Worm (Caenorhabditis elegans) whole organism, young adult: Measurements from ENCODE around the gene cpg-23.

Experiments
- B0035.1 ChIP-seq: sonication (generic microtip); optimal IDR thresholded peaks from 2 replicates; lab custom pipeline; 2016; ENCODE audit warnings: missing genetic modification characterization, mild to moderate bottlenecking, missing compliant biosample characterization, missing genotype, missing genetic modification reagents
- F10E7.11 ChIP-seq: sonication (generic microtip); optimal IDR thresholded peaks from 2 replicates; lab custom pipeline; 2017; ENCODE audit warnings: mild to moderate bottlenecking, missing genetic modification characterization, moderate library complexity, missing compliant biosample characterization
- F22D6.2 ChIP-seq: sonication (generic microtip); optimal IDR thresholded peaks from 2 replicates; lab custom pipeline; 2016; ENCODE audit warnings: mild to moderate bottlenecking, missing genetic modification characterization, missing compliant biosample characterization
- F57C9.4 ChIP-seq: sonication (generic microtip); optimal IDR thresholded peaks from 2 replicates; lab custom pipeline; 2017; ENCODE audit warnings: mild to moderate bottlenecking, missing genetic modification characterization, missing compliant biosample characterization
- K11D2.4 ChIP-seq: fragments of 200-800 bp; sonication (Bioruptor generic); IDR thresholded peaks from 2 replicates; pipeline ENCODE4 v1.3.6; 2022; ENCODE audit warnings: missing genetic modification reagents, missing genetic modification characterization, missing compliant biosample characterization
- K12H6.12 ChIP-seq: fragments of 200-800 bp; sonication (Bioruptor generic); optimal IDR thresholded peaks from 2 replicates; lab custom pipeline; 2018; ENCODE audit warnings: mild to moderate bottlenecking, missing genetic modification characterization, missing compliant biosample characterization
- Y53F4B.3 ChIP-seq: fragments of 200-800 bp; sonication (Bioruptor generic); IDR thresholded peaks from 2 replicates; pipeline ENCODE4 v1.3.6; 2022; ENCODE audit warnings: missing genetic modification reagents, missing genetic modification characterization, missing compliant biosample characterization
- Y53G8AR.9 ChIP-seq: fragments of 200-800 bp; sonication (Bioruptor generic); conservative IDR thresholded peaks from 2 replicates; pipeline ENCODE4 v1.3.6; 2022; ENCODE audit warnings: missing genetic modification reagents, missing genetic modification characterization, missing compliant biosample characterization
- Y95B8A.8 ChIP-seq: fragments of 200-800 bp; sonication (Bioruptor generic); IDR thresholded peaks from 2 replicates; pipeline ENCODE4 v1.3.6; 2022; ENCODE audit warnings: missing genetic modification reagents, missing genetic modification characterization, missing compliant biosample characterization
- aptf-2 ChIP-seq: fragments of 200-800 bp; sonication (Bioruptor generic); conservative IDR thresholded peaks from 2 replicates; pipeline ENCODE4 v1.3.6; 2022; ENCODE audit warnings: missing genetic modification reagents, missing genetic modification characterization, missing compliant biosample characterization
- aptf-3 ChIP-seq: fragments of 200-800 bp; sonication (Bioruptor generic); IDR thresholded peaks from 2 replicates; pipeline ENCODE4 v1.3.6; 2022; ENCODE audit warnings: missing genetic modification characterization, missing compliant biosample characterization
- attf-3 ChIP-seq: fragments of 200-800 bp; sonication (Bioruptor generic); conservative IDR thresholded peaks from 2 replicates; pipeline ENCODE4 v1.3.6; 2022; ENCODE audit warnings: missing genetic modification reagents, missing genetic modification characterization, missing compliant biosample characterization
- attf-5 ChIP-seq: fragments of 200-800 bp; sonication (Bioruptor generic); optimal IDR thresholded peaks from 2 replicates; lab custom pipeline; 2018; ENCODE audit warnings: mild to moderate bottlenecking, missing genetic modification characterization, missing compliant biosample characterization
- cebp-1 ChIP-seq, 2 experiments: fragments of 200-800 bp in 1 of 2; sonication (Bioruptor generic) in 1 of 2; sonication (generic microtip) in 1 of 2; IDR thresholded peaks in 1 of 2; optimal IDR thresholded peaks in 1 of 2; 2 replicates each; pipeline versions ENCODE4 v1.3.6 to Lab custom; 2017 to 2022; ENCODE audit warnings: missing compliant biosample characterization in 2 of 2, missing genetic modification characterization in 2 of 2, mild to moderate bottlenecking in 1 of 2, missing genetic modification reagents in 1 of 2, moderate library complexity in 1 of 2
- ceh-40 ChIP-seq: fragments of 200-800 bp; sonication (Bioruptor generic); IDR thresholded peaks from 2 replicates; pipeline ENCODE4 v1.3.6; 2022; ENCODE audit warnings: missing genetic modification characterization, missing compliant biosample characterization
- ceh-91 ChIP-seq: fragments of 200-800 bp; sonication (Bioruptor generic); IDR thresholded peaks from 2 replicates; pipeline ENCODE4 v1.3.6; 2022; ENCODE audit warnings: missing genetic modification reagents, missing genetic modification characterization, missing compliant biosample characterization
- hrde-1 ChIP-seq: sonication (generic microtip); optimal IDR thresholded peaks from 2 replicates; lab custom pipeline; 2016; ENCODE audit warnings: missing genetic modification characterization, mild to moderate bottlenecking, missing compliant biosample characterization, moderate library complexity, missing genotype, missing genetic modification reagents, borderline replicate concordance
- lin-26 ChIP-seq: fragments of 200-800 bp; sonication (Bioruptor generic); IDR thresholded peaks from 2 replicates; pipeline ENCODE4 v1.3.6; 2022; ENCODE audit warnings: missing genetic modification reagents, missing genetic modification characterization, missing compliant biosample characterization
- lin-40 ChIP-seq: sonication (generic microtip); optimal IDR thresholded peaks from 2 replicates; lab custom pipeline; 2016; ENCODE audit warnings: missing genetic modification characterization, mild to moderate bottlenecking, missing compliant biosample characterization, missing genotype, missing genetic modification reagents
- lin-54 ChIP-seq: fragments of 200-800 bp; sonication (Bioruptor generic); optimal IDR thresholded peaks from 2 replicates; lab custom pipeline; 2018; ENCODE audit warnings: mild to moderate bottlenecking, missing genetic modification characterization, missing compliant biosample characterization
- madf-10 ChIP-seq: sonication (generic microtip); optimal IDR thresholded peaks from 2 replicates; lab custom pipeline; 2016; ENCODE audit warnings: mild to moderate bottlenecking, missing genetic modification characterization, missing compliant biosample characterization
- madf-3 ChIP-seq: fragments of 200-800 bp; sonication (Bioruptor generic); IDR thresholded peaks from 2 replicates; pipeline ENCODE4 v1.3.6; 2022; ENCODE audit warnings: missing genetic modification reagents, missing genetic modification characterization, missing compliant biosample characterization
- madf-8 ChIP-seq: fragments of 200-800 bp; sonication (Bioruptor generic); conservative IDR thresholded peaks from 2 replicates; pipeline ENCODE4 v1.3.6; 2022; ENCODE audit warnings: missing genetic modification reagents, missing genetic modification characterization, missing compliant biosample characterization
- mes-4 ChIP-seq: sonication (generic microtip); optimal IDR thresholded peaks from 2 replicates; lab custom pipeline; 2016; ENCODE audit warnings: missing genotype, missing genetic modification characterization, missing compliant biosample characterization
- mxl-1 ChIP-seq: sonication (generic microtip); optimal IDR thresholded peaks from 2 replicates; lab custom pipeline; 2016; ENCODE audit warnings: missing genetic modification characterization, missing compliant biosample characterization
- pbrm-1 ChIP-seq: fragments of 200-800 bp; sonication (Bioruptor generic); IDR thresholded peaks from 2 replicates; pipeline ENCODE4 v1.3.6; 2022; ENCODE audit warnings: missing genetic modification reagents, missing genetic modification characterization, missing compliant biosample characterization
- sdz-38 ChIP-seq: sonication (generic microtip); optimal IDR thresholded peaks from 2 replicates; lab custom pipeline; 2016; ENCODE audit warnings: missing genotype, missing genetic modification characterization, missing compliant biosample characterization
- snpc-1.3 ChIP-seq: sonication (generic microtip); optimal IDR thresholded peaks from 2 replicates; lab custom pipeline; 2017; ENCODE audit warnings: missing genetic modification characterization, mild to moderate bottlenecking, missing compliant biosample characterization, antibody characterized with exemption, moderate library complexity, missing genotype, missing genetic modification reagents; ENCODE audit not compliant: insufficient read depth
- snpc-3.4 ChIP-seq: sonication (generic microtip); optimal IDR thresholded peaks from 2 replicates; lab custom pipeline; 2017; ENCODE audit warnings: missing genetic modification characterization, mild to moderate bottlenecking, missing compliant biosample characterization, antibody characterized with exemption, moderate library complexity, missing genotype, missing genetic modification reagents
- snpc-4 ChIP-seq, 5 experiments: fragments of 150-350 bp in 1 of 5; sonication (generic microtip) in 4 of 5; optimal IDR thresholded peaks; 2 replicates each; lab custom pipeline; 2014 to 2018; ENCODE audit warnings: missing genetic modification characterization in 5 of 5, missing biosample characterization in 3 of 5, antibody characterized with exemption in 2 of 5, mild to moderate bottlenecking in 2 of 5, missing compliant biosample characterization in 2 of 5, missing genotype in 2 of 5, moderate library complexity in 2 of 5, missing genetic modification reagents in 1 of 5
- somi-1 ChIP-seq: fragments of 200-800 bp; sonication (Bioruptor generic); optimal IDR thresholded peaks from 2 replicates; lab custom pipeline; 2018; ENCODE audit warnings: mild to moderate bottlenecking, missing genetic modification characterization, missing compliant biosample characterization

Gene cpg-23

ce11 chrV:19189963-19190597 is 49.5 kb downstream of the cpg-23 start, which contains the start of the genes Y39B6A.3 and pph-5:
Gene Y39B6A.3 (minus strand): TSS chrV:19190013.
Gene pph-5 (plus strand): TSS chrV:19190547.
- TF ChIP-seq Y95B8A.8 (no peak), snpc-3.4 (tag; lab: Kevin White, UChicago) (peak; percentile 25), attf-3 (GFP tag; lab: Robert Waterston, UW) (peak; percentile 98), F10E7.11 (tag; lab: Kevin White, UChicago) (no peak), F57C9.4 (no peak), F22D6.2 (tag; lab: Kevin White, UChicago) (no peak), hrde-1 (tag; lab: Kevin White, UChicago) (no peak), lin-40 (tag; lab: Kevin White, UChicago) (peak; percentile 36), sdz-38 (tag; lab: Kevin White, UChicago) (no peak), aptf-2 (no peak), ceh-91 (GFP tag; lab: Robert Waterston, UW) (no peak), pbrm-1 (GFP tag; lab: Robert Waterston, UW) (no peak), lin-26 (GFP tag; lab: Robert Waterston, UW) (no peak), Y53F4B.3 (GFP tag; lab: Robert Waterston, UW) (no peak), madf-8 (GFP tag; lab: Robert Waterston, UW) (no peak), ceh-40 (GFP tag; lab: Robert Waterston, UW) (no peak), cebp-1 (GFP tag; IDR thresholded peaks at IDR 0.05; lab: Robert Waterston, UW) (no peak), cebp-1 (tag; optimal IDR thresholded peaks at IDR 0.05; lab: Kevin White, UChicago) (peak; percentile 2), snpc-1.3 (tag; lab: Kevin White, UChicago) (no peak), Y53G8AR.9 (no peak), K11D2.4 (0 out of 2 replicates have a peak, but pooled peaks have one; percentile 38), lin-54 (GFP tag; lab: Kevin White, UChicago) (no peak), B0035.1 (no peak), attf-5 (GFP tag; lab: Kevin White, UChicago) (peak; percentile 69), K12H6.12 (peak; percentile 31), madf-10 (tag; lab: Kevin White, UChicago) (no peak), somi-1 (GFP tag; lab: Kevin White, UChicago) (no peak), mes-4 (tag; lab: Kevin White, UChicago) (no peak), aptf-3 (no peak), madf-3 (GFP tag; lab: Robert Waterston, UW) (no peak), mxl-1 (no peak), snpc-4 (GFP tag; optimal IDR thresholded peaks at IDR 0.05; lab: Kevin White, UChicago) (no peak), snpc-4 (tag; optimal IDR thresholded peaks at IDR 0.05; lab: Kevin White, UChicago) (peak in 1 of 4 experiments; percentile 36)
